Worm (Caenorhabditis elegans): ENCODE results near the gene eak-3.

The eak-3 gene

ce11 chrIII:1176080-1176608 lies at the start of gene eak-3:
eak-3 (minus strand) TSS chrIII:1176558.
- TF ChIP-seq tbx-9 (tag; optimal IDR thresholded peaks at IDR 0.05; ENCODE audit: borderline replicate concordance) (no peak), unc-62 (GFP tag; optimal IDR thresholded peaks at IDR 0.05) (no peak), hmg-1.2 (GFP tag; IDR thresholded peaks at IDR 0.05) (peak; percentile 78)

- TF ChIP-seq dpff-1 (tag; optimal IDR thresholded peaks at IDR 0.05) (no peak), D2030.7 (GFP tag; IDR thresholded peaks at IDR 0.05) (no peak), akir-1 (GFP tag; optimal IDR thresholded peaks at IDR 0.05) (no peak), F39B2.1 (GFP tag; IDR thresholded peaks at IDR 0.05) (no peak), nfya-2 (GFP tag; IDR thresholded peaks at IDR 0.05) (no peak), K12H6.12 (tag; optimal IDR thresholded peaks at IDR 0.05) (no peak), madf-6 (GFP tag; IDR thresholded peaks at IDR 0.05) (no peak), ceh-40 (GFP tag; IDR thresholded peaks at IDR 0.05) (no peak), B0035.1 (tag; optimal IDR thresholded peaks at IDR 0.05) (no peak), hrde-1 (tag; optimal IDR thresholded peaks at IDR 0.05; ENCODE audit: borderline replicate concordance) (no peak), tbx-9 (tag; optimal IDR thresholded peaks at IDR 0.05; ENCODE audit: borderline replicate concordance) (no peak), dox-1 (GFP tag; IDR thresholded peaks at IDR 0.05) (no peak), athp-1 (tag; optimal IDR thresholded peaks at IDR 0.05) (no peak), T07F8.4 (tag; optimal IDR thresholded peaks at IDR 0.05) (no peak), ztf-26 (tag; optimal IDR thresholded peaks at IDR 0.05) (no peak), snpc-1.1 (tag; optimal IDR thresholded peaks at IDR 0.05; ENCODE audit: insufficient read depth) (no peak), B0261.1 (tag; optimal IDR thresholded peaks at IDR 0.05) (no peak), F57C9.4 (tag; optimal IDR thresholded peaks at IDR 0.05) (no peak), hlh-12 (tag; optimal IDR thresholded peaks at IDR 0.05) (no peak)
Measured at ce11 chrIII:1225595-1225994, 49.2 kb upstream of the eak-3 start.

ce11 chrIII:1225116-1225515 lies 48.8 kb upstream of the eak-3 start:
- TF ChIP-seq madf-6 (GFP tag; IDR thresholded peaks at IDR 0.05) (no peak), ceh-27 (GFP tag; optimal IDR thresholded peaks at IDR 0.05) (no peak), rcor-1 (GFP tag; IDR thresholded peaks at IDR 0.05) (no peak), zfh-2 (GFP tag; conservative IDR thresholded peaks at IDR 0.05) (peak; percentile 66), T26A5.8 (tag; optimal IDR thresholded peaks at IDR 0.05) (no peak), ZK185.1 (tag; optimal IDR thresholded peaks at IDR 0.05; ENCODE audit: poor library complexity, severe bottlenecking) (no peak), madf-8 (GFP tag; conservative IDR thresholded peaks at IDR 0.05) (no peak), ztf-18 (tag; optimal IDR thresholded peaks at IDR 0.05) (no peak), sdz-38 (tag; optimal IDR thresholded peaks at IDR 0.05) (no peak), athp-1 (tag; optimal IDR thresholded peaks at IDR 0.05) (no peak), rpc-1 (optimal IDR thresholded peaks at IDR 0.05) (no peak), rpc-1 (tag; optimal IDR thresholded peaks at IDR 0.05) (no peak), hmg-1.2 (GFP tag; IDR thresholded peaks at IDR 0.05) (peak; percentile 76)

- TF ChIP-seq cebp-1 (GFP tag; IDR thresholded peaks at IDR 0.05) (no peak), cebp-1 (tag; optimal IDR thresholded peaks at IDR 0.05) (peak; percentile 30), nhr-80 (tag; optimal IDR thresholded peaks at IDR 0.05) (peak; percentile 56), let-607 (tag; optimal IDR thresholded peaks at IDR 0.05) (peak; percentile 56 to 70), B0336.3 (GFP tag; IDR thresholded peaks at IDR 0.05) (no peak), hmg-1.2 (GFP tag; IDR thresholded peaks at IDR 0.05) (peak; percentile 91)
Measured at ce11 chrIII:1223319-1224093, 47.1 kb upstream of the eak-3 start.
